Fruit fly (Drosophila melanogaster): ENCODE results near the gene Osi23.

Osi23 gene

DNA sequence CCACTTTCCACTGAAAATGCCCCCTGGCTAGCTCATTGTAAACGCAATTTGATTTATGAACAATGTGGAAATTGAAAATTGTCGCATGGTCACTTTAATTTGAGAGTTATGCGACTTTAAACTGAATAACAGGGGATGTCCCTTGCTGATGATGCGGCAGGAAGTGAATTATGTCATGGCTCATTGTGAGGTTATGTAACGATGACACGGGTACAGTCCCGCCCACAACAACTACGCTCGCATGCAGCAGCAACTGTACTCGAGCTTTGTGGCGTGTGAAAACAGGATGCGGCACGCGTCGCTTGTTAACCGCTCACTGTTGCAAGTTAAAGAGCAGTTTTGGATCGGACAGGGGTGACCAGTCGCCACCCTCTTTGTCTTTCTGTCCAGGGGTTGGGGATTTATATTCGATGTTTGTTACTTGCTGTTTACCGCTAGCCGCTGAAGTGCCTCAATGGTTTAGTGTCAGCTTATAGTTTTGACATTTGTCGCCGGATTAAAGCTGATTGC is 28.0 kb downstream of the Osi23 start (continued):
- TF ChIP-seq Mrtf (GFP tag; IDR thresholded peaks at IDR 0.05) (no peak), CG8478 (optimal IDR thresholded peaks at IDR 0.05) (no peak), Poxn (GFP tag; IDR thresholded peaks at IDR 0.05) (no peak), nerfin-1 (tag; optimal IDR thresholded peaks at IDR 0.05) (peak; percentile 30), mirr (GFP tag; optimal IDR thresholded peaks at IDR 0.05) (no peak), Lhr (GFP tag; optimal IDR thresholded peaks at IDR 0.05) (no peak), Hey (tag; optimal IDR thresholded peaks at IDR 0.05) (peak; percentile 93), zfh2 (GFP tag; optimal IDR thresholded peaks at IDR 0.05) (no peak), Adf1 (GFP tag; IDR thresholded peaks at IDR 0.05) (no peak), twi (tag; optimal IDR thresholded peaks at IDR 0.05) (no peak), yki (optimal IDR thresholded peaks at IDR 0.05) (no peak), CG18764 (GFP tag; optimal IDR thresholded peaks at IDR 0.05) (no peak), ftz-f1 (GFP tag; optimal IDR thresholded peaks at IDR 0.05) (no peak), CG17568 (GFP tag; optimal IDR thresholded peaks at IDR 0.05) (no peak), grn (GFP tag; optimal IDR thresholded peaks at IDR 0.05) (no peak)

DNA sequence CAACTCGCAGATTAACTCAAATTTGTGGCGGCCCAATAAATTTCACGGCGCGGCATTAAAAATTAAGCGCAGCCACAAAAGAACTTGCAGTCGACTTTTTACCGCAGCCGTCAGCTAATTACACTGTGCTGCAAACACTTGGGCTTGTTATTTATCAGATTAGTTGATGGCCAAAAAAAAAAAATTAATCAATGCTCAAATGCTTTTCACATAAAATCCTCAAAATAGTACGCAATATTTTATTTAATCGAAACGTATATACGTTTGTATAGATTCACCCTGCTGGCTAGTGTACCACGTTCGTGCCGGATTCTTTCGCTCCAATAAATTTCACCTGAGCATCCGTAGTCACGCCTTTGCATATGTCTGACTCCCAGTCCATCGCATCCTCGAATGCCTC is 31.1 kb downstream of the Osi23 start:
- TF ChIP-seq E2f1 (GFP tag; IDR thresholded peaks at IDR 0.05) = peak; percentile 41
- TF ChIP-seq row (GFP tag; IDR thresholded peaks at IDR 0.05) = peak; percentile 67
- peak; percentile 42; the same call in 1 of the 2 replicates for TF ChIP-seq CG32532 (GFP tag; IDR thresholded peaks at IDR 0.05)
- TF ChIP-seq her (GFP tag; optimal IDR thresholded peaks at IDR 0.05) = no peak
- no peak for TF ChIP-seq TFAM (GFP tag; optimal IDR thresholded peaks at IDR 0.05)
- no peak for TF ChIP-seq sug (tag; optimal IDR thresholded peaks at IDR 0.05)
- TF ChIP-seq CG18599 (GFP tag; optimal IDR thresholded peaks at IDR 0.05) = peak; percentile 63
- TF ChIP-seq ase (GFP tag; IDR thresholded peaks at IDR 0.05) = peak; percentile 41; the same call in 1 of the 3 replicates
- peak; percentile 37 for TF ChIP-seq Six4 (GFP tag; optimal IDR thresholded peaks at IDR 0.05)
- peak; percentile 70 for TF ChIP-seq CG6689 (GFP tag; IDR thresholded peaks at IDR 0.05)
- peak; percentile 74 for TF ChIP-seq zfh1 (GFP tag; IDR thresholded peaks at IDR 0.05)
- no peak for TF ChIP-seq CG7987 (GFP tag; optimal IDR thresholded peaks at IDR 0.05)
- TF ChIP-seq E2f2 (GFP tag; IDR thresholded peaks at IDR 0.05) = 0 out of 2 replicates have a peak, but pooled peaks have one; percentile 18
- peak; percentile 58 for TF ChIP-seq Ssrp (tag; optimal IDR thresholded peaks at IDR 0.05)
- no peak for TF ChIP-seq YL-1 (GFP tag; optimal IDR thresholded peaks at IDR 0.05)
- TF ChIP-seq zen (tag; optimal IDR thresholded peaks at IDR 0.05) = peak; percentile 19
- TF ChIP-seq Bteb2 (GFP tag; optimal IDR thresholded peaks at IDR 0.05) = no peak
- TF ChIP-seq chif (GFP tag; optimal IDR thresholded peaks at IDR 0.05) = peak; percentile 18 to 61
- TF ChIP-seq CG8924 (tag; optimal IDR thresholded peaks at IDR 0.05) = no peak
- TF ChIP-seq CG3281 (GFP tag; optimal IDR thresholded peaks at IDR 0.05) = no peak
- peak; percentile 31 for TF ChIP-seq fd64A (GFP tag; optimal IDR thresholded peaks at IDR 0.05)
- TF ChIP-seq mld (GFP tag; IDR thresholded peaks at IDR 0.05; ENCODE audit: partially characterized antibody) = no peak
- no peak for TF ChIP-seq CG2129 (GFP tag; IDR thresholded peaks at IDR 0.05; ENCODE audit: partially characterized antibody)
- peak; percentile 25 for TF ChIP-seq CG2120 (GFP tag; optimal IDR thresholded peaks at IDR 0.05)
- TF ChIP-seq CG13123 (GFP tag; optimal IDR thresholded peaks at IDR 0.05) = no peak
- TF ChIP-seq Eip74EF (GFP tag; optimal IDR thresholded peaks at IDR 0.05) = peak in 1 of 2 experiments; percentile 29
- TF ChIP-seq CG2202 (tag; optimal IDR thresholded peaks at IDR 0.05) = peak; percentile 31
- no peak for TF ChIP-seq schlank (tag; optimal IDR thresholded peaks at IDR 0.05)
- TF ChIP-seq CG17361 (GFP tag; IDR thresholded peaks at IDR 0.05) = peak; percentile 50; the same call in 2 of the 3 replicates
- TF ChIP-seq Vsx1 (GFP tag; optimal IDR thresholded peaks at IDR 0.05) = peak; percentile 45
- peak; percentile 28 for TF ChIP-seq HHEX (GFP tag; optimal IDR thresholded peaks at IDR 0.05)
- TF ChIP-seq CG18764 (GFP tag; optimal IDR thresholded peaks at IDR 0.05) = peak; percentile 44
- TF ChIP-seq Dip2 (GFP tag; IDR thresholded peaks at IDR 0.05) = no peak
- no peak for TF ChIP-seq cg (GFP tag; optimal IDR thresholded peaks at IDR 0.05)
- no peak for TF ChIP-seq Hr78 (GFP tag; optimal IDR thresholded peaks at IDR 0.05)
- TF ChIP-seq CG33557 (GFP tag; optimal IDR thresholded peaks at IDR 0.05) = no peak

Data from whole organism, embryonic.